Worm (Caenorhabditis elegans) whole organism, L4/young adult: ENCODE data around the gene srh-269.

Experiments
- W03F9.2 ChIP-seq: fragments of 150-350 bp; optimal IDR thresholded peaks from 2 replicates; lab custom pipeline; 2014; ENCODE audit warnings: missing biosample characterization, missing genetic modification characterization
- dao-5 ChIP-seq: sonication (generic microtip); optimal IDR thresholded peaks from 2 replicates; lab custom pipeline; 2016; ENCODE audit warnings: missing genotype, missing genetic modification characterization, moderate library complexity, missing compliant biosample characterization
- him-1 ChIP-seq: sonication (generic microtip); optimal IDR thresholded peaks from 2 replicates; lab custom pipeline; 2016; ENCODE audit warnings: missing genotype, missing genetic modification reagents, missing genetic modification characterization, missing compliant biosample characterization

- no peak for TF ChIP-seq him-1 (tag; lab: Kevin White, UChicago)
- no peak for TF ChIP-seq dao-5
- TF ChIP-seq W03F9.2 (tag; lab: Kevin White, UChicago), result no peak
Measured at ce11 chrV:16600623-16601022, 8.8 kb upstream of the srh-269 start, which contains the start of gene T03E6.9.
